Worm (Caenorhabditis elegans) whole organism, L4 larva: ENCODE measurements around the gene nhr-51.

Experiments
- jun-1 ChIP-seq: fragments of 150-350 bp; optimal IDR thresholded peaks from 2 replicates; lab custom pipeline; 2014; ENCODE audit warnings: missing biosample characterization, missing genetic modification reagents, missing genetic modification characterization
- lin-15B ChIP-seq: fragments of 150-350 bp; sonication (generic microtip); optimal IDR thresholded peaks from 3 replicates; lab custom pipeline; 2014; ENCODE audit warnings: missing biosample characterization, missing genetic modification characterization
- mxl-3 ChIP-seq: fragments of 200-800 bp; sonication (Bioruptor generic); optimal IDR thresholded peaks from 2 replicates; lab custom pipeline; 2018; ENCODE audit warnings: mild to moderate bottlenecking, missing genetic modification characterization, missing compliant biosample characterization
- zfp-3 ChIP-seq: fragments of 200-800 bp; sonication (Bioruptor generic); conservative IDR thresholded peaks from 2 replicates; pipeline ENCODE4 v1.3.6; 2022; ENCODE audit warnings: missing genetic modification reagents, missing genetic modification characterization, missing compliant biosample characterization

DNA sequence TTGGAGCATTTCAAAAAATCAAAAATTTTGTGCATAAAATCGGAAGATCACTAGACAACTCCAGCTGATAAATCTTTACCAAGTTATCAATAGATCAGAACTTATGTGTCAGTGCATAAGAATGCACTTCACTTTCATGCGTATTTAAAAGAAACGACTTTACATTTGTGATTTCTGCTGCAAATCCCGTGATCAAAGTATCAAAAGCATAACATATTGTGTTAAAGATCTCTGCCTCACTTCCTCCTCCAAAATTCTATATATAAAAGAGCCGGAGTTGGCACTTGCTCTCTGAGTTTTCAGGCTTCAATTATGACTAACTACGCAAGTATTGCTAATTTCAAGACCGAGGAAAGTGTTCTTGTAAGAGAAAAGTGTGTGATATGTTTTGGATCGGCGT is 19.9 kb downstream of the nhr-51 start, which contains the start of gene nhr-198:
- no peak for TF ChIP-seq zfp-3 (GFP tag; lab: Robert Waterston, UW)
- TF ChIP-seq jun-1 (tag; lab: Kevin White, UChicago), result no peak
- no peak for TF ChIP-seq mxl-3 (GFP tag; lab: Kevin White, UChicago)
- TF ChIP-seq lin-15B (tag; lab: Kevin White, UChicago), result no peak
